Fruit fly (Drosophila melanogaster) whole organism, prepupa: Measurements from ENCODE around the gene CG14957.

Experiments used
- Blimp-1 ChIP-seq: fragments of 200-800 bp; sonication (Bioruptor generic); optimal IDR thresholded peaks from 3 replicates; lab custom pipeline; 2017; ENCODE audit warnings: missing biosample characterization, missing genetic modification characterization, mild to moderate bottlenecking, moderate library complexity, missing genetic modification reagents
- CG10631 ChIP-seq: fragments of 200-800 bp; sonication (Bioruptor generic); optimal IDR thresholded peaks from 2 replicates; lab custom pipeline; 2016; ENCODE audit warnings: missing biosample characterization, missing genetic modification characterization
- CG10669 ChIP-seq: fragments of 200-800 bp; sonication (Bioruptor generic); optimal IDR thresholded peaks from 3 replicates; lab custom pipeline; 2018; ENCODE audit warnings: missing biosample characterization, mild to moderate bottlenecking, missing genetic modification characterization, moderate library complexity
- CG11762 ChIP-seq: fragments of 200-800 bp; sonication (Bioruptor generic); optimal IDR thresholded peaks from 3 replicates; lab custom pipeline; 2016; ENCODE audit warnings: missing biosample characterization, missing genetic modification characterization; ENCODE audit not compliant: insufficient read depth
- CG11902 ChIP-seq: fragments of 200-800 bp; sonication (Bioruptor generic); optimal IDR thresholded peaks from 3 replicates; lab custom pipeline; 2016; ENCODE audit warnings: missing biosample characterization, missing genetic modification characterization
- CG15336 ChIP-seq: fragments of 200-800 bp; sonication (Bioruptor generic); IDR thresholded peaks from 2 replicates; pipeline ENCODE4 v1.3.6; 2022; ENCODE audit warnings: missing biosample characterization, missing genetic modification characterization
- CG1621 ChIP-seq: fragments of 200-800 bp; sonication (Bioruptor generic); optimal IDR thresholded peaks from 3 replicates; lab custom pipeline; 2018; ENCODE audit warnings: missing biosample characterization, mild to moderate bottlenecking, missing genetic modification characterization
- CG16779 ChIP-seq: fragments of 200-800 bp; sonication (Bioruptor generic); optimal IDR thresholded peaks from 3 replicates; lab custom pipeline; 2017; ENCODE audit warnings: missing biosample characterization, mild to moderate bottlenecking, missing genetic modification characterization
- CG3032 ChIP-seq: fragments of 200-800 bp; optimal IDR thresholded peaks from 2 replicates; lab custom pipeline; 2019; ENCODE audit warnings: missing biosample characterization, mild to moderate bottlenecking, missing genetic modification characterization, moderate library complexity
- CG31627 ChIP-seq: fragments of 200-800 bp; sonication (Bioruptor generic); optimal IDR thresholded peaks from 3 replicates; lab custom pipeline; 2016; ENCODE audit warnings: missing biosample characterization, missing genetic modification characterization
- CG32006 ChIP-seq: fragments of 200-800 bp; sonication (Bioruptor generic); optimal IDR thresholded peaks from 3 replicates; lab custom pipeline; 2017; ENCODE audit warnings: missing biosample characterization, mild to moderate bottlenecking, missing genetic modification characterization
- CG34406 ChIP-seq: fragments of 200-800 bp; sonication (Bioruptor generic); optimal IDR thresholded peaks from 3 replicates; lab custom pipeline; 2016; ENCODE audit warnings: missing biosample characterization, missing genetic modification characterization
- CG3919 ChIP-seq: fragments of 200-800 bp; sonication (Bioruptor generic); optimal IDR thresholded peaks from 3 replicates; lab custom pipeline; 2016; ENCODE audit warnings: missing biosample characterization, missing genetic modification characterization
- CG4318 ChIP-seq: fragments of 200-800 bp; sonication (Bioruptor generic); optimal IDR thresholded peaks from 3 replicates; lab custom pipeline; 2017; ENCODE audit warnings: missing biosample characterization, mild to moderate bottlenecking, missing genetic modification characterization
- CG6792 ChIP-seq: fragments of 200-800 bp; sonication (Bioruptor generic); optimal IDR thresholded peaks from 3 replicates; lab custom pipeline; 2016; ENCODE audit warnings: missing biosample characterization, missing genetic modification characterization
- CG6808 ChIP-seq: fragments of 200-800 bp; sonication (Bioruptor generic); optimal IDR thresholded peaks from 3 replicates; lab custom pipeline; 2017; ENCODE audit warnings: missing biosample characterization, missing genetic modification characterization, mild to moderate bottlenecking, moderate library complexity, missing genetic modification reagents
- CG6854 ChIP-seq: fragments of 200-800 bp; sonication (Bioruptor generic); optimal IDR thresholded peaks from 2 replicates; lab custom pipeline; 2017; ENCODE audit warnings: missing biosample characterization, mild to moderate bottlenecking, missing genetic modification characterization
- CG7368 ChIP-seq: fragments of 200-800 bp; sonication (Bioruptor generic); optimal IDR thresholded peaks from 3 replicates; lab custom pipeline; 2016; ENCODE audit warnings: missing biosample characterization, missing genetic modification characterization
- CG8119 ChIP-seq: fragments of 200-800 bp; sonication (Bioruptor generic); IDR thresholded peaks from 3 replicates; pipeline ENCODE4 v1.3.6; 2022; ENCODE audit warnings: missing biosample characterization, missing genetic modification characterization
- CG9139 ChIP-seq: fragments of 200-800 bp; sonication (Bioruptor generic); optimal IDR thresholded peaks from 3 replicates; lab custom pipeline; 2017; ENCODE audit warnings: missing biosample characterization, mild to moderate bottlenecking, missing genetic modification characterization
- Eip75B ChIP-seq: fragments of 200-800 bp; sonication (Bioruptor generic); optimal IDR thresholded peaks from 3 replicates; lab custom pipeline; 2016; ENCODE audit warnings: missing biosample characterization, missing genetic modification characterization
- Eip78C ChIP-seq: fragments of 200-800 bp; sonication (Bioruptor generic); peaks from one replicate; lab custom pipeline; 2016; ENCODE audit warnings: missing biosample characterization, missing genetic modification characterization
- Eip93F ChIP-seq: fragments of 200-800 bp; sonication (Bioruptor generic); optimal IDR thresholded peaks from 2 replicates; lab custom pipeline; 2016; ENCODE audit warnings: missing biosample characterization, mild to moderate bottlenecking, missing genetic modification characterization
- Ets21C ChIP-seq: fragments of 200-800 bp; sonication (Bioruptor generic); optimal IDR thresholded peaks from 3 replicates; lab custom pipeline; 2016; ENCODE audit warnings: missing biosample characterization, missing genetic modification characterization
- Ets96B ChIP-seq: fragments of 200-800 bp; optimal IDR thresholded peaks from 2 replicates; lab custom pipeline; 2019; ENCODE audit warnings: missing biosample characterization, mild to moderate bottlenecking, missing genetic modification characterization, moderate library complexity
- Gug ChIP-seq: fragments of 200-800 bp; sonication (Bioruptor generic); IDR thresholded peaks from 2 replicates; pipeline ENCODE4 v1.3.6; 2022; ENCODE audit warnings: missing biosample characterization, missing genetic modification characterization
- Met ChIP-seq: fragments of 200-800 bp; sonication (Bioruptor generic); optimal IDR thresholded peaks from 3 replicates; lab custom pipeline; 2016; ENCODE audit warnings: missing biosample characterization, missing genetic modification characterization
- Sox14 ChIP-seq: fragments of 200-800 bp; sonication (Bioruptor generic); optimal IDR thresholded peaks from 3 replicates; lab custom pipeline; 2016; ENCODE audit warnings: missing biosample characterization, missing genetic modification characterization
- Sox15 ChIP-seq: fragments of 200-800 bp; sonication (Bioruptor generic); optimal IDR thresholded peaks from 3 replicates; lab custom pipeline; 2016; ENCODE audit warnings: missing biosample characterization, missing genetic modification characterization
- achi ChIP-seq: fragments of 200-800 bp; sonication (Bioruptor generic); optimal IDR thresholded peaks from 3 replicates; lab custom pipeline; 2016; ENCODE audit warnings: missing biosample characterization, missing genetic modification characterization
- acj6 ChIP-seq: fragments of 200-800 bp; sonication (Bioruptor generic); optimal IDR thresholded peaks from 3 replicates; lab custom pipeline; 2016; ENCODE audit warnings: missing biosample characterization, missing genetic modification characterization
- cyc ChIP-seq: fragments of 200-800 bp; sonication (Bioruptor generic); optimal IDR thresholded peaks from 3 replicates; lab custom pipeline; 2016; ENCODE audit warnings: missing biosample characterization, missing genetic modification characterization
- dac ChIP-seq: fragments of 200-800 bp; sonication (Bioruptor generic); optimal IDR thresholded peaks from 2 replicates; lab custom pipeline; 2017; ENCODE audit warnings: missing biosample characterization, mild to moderate bottlenecking, missing genetic modification characterization
- eg ChIP-seq: fragments of 200-800 bp; sonication (Bioruptor generic); IDR thresholded peaks from 3 replicates; pipeline ENCODE4 v1.3.6; 2022; ENCODE audit warnings: missing biosample characterization, missing genetic modification characterization
- esn ChIP-seq: fragments of 200-800 bp; sonication (Bioruptor generic); optimal IDR thresholded peaks from 2 replicates; lab custom pipeline; 2016; ENCODE audit warnings: missing biosample characterization, mild to moderate bottlenecking, missing genetic modification characterization, moderate library complexity
- fd59A ChIP-seq: fragments of 200-800 bp; sonication (Bioruptor generic); optimal IDR thresholded peaks from 2 replicates; lab custom pipeline; 2017; ENCODE audit warnings: missing biosample characterization, mild to moderate bottlenecking, missing genetic modification characterization, missing genetic modification reagents
- fd85E ChIP-seq: fragments of 200-800 bp; sonication (Bioruptor generic); optimal IDR thresholded peaks from 3 replicates; lab custom pipeline; 2016; ENCODE audit warnings: missing biosample characterization, missing genetic modification characterization
- fkh ChIP-seq: fragments of 200-800 bp; sonication (Bioruptor generic); optimal IDR thresholded peaks from 3 replicates; lab custom pipeline; 2017; ENCODE audit warnings: missing biosample characterization, mild to moderate bottlenecking, missing genetic modification characterization, moderate library complexity
- lz ChIP-seq: fragments of 200-800 bp; sonication (Bioruptor generic); optimal IDR thresholded peaks from 3 replicates; lab custom pipeline; 2016; ENCODE audit warnings: missing biosample characterization, missing genetic modification characterization
- net ChIP-seq: fragments of 200-800 bp; sonication (Bioruptor generic); optimal IDR thresholded peaks from 3 replicates; lab custom pipeline; 2016; ENCODE audit warnings: missing biosample characterization, missing genetic modification characterization
- pdm3 ChIP-seq: fragments of 200-800 bp; sonication (Bioruptor generic); optimal IDR thresholded peaks from 3 replicates; lab custom pipeline; 2016; ENCODE audit warnings: missing biosample characterization, missing genetic modification characterization
- spab ChIP-seq: fragments of 200-800 bp; sonication (Bioruptor generic); optimal IDR thresholded peaks from 2 replicates; lab custom pipeline; 2017; ENCODE audit warnings: missing biosample characterization, mild to moderate bottlenecking, missing genetic modification characterization, missing genetic modification reagents
- ss ChIP-seq, 2 experiments: fragments of 200-800 bp; sonication (Bioruptor generic); optimal IDR thresholded peaks; 2 replicates in 1 of 2; 3 replicates in 1 of 2; lab custom pipeline; 2017 to 2018; ENCODE audit warnings: mild to moderate bottlenecking in 2 of 2, missing biosample characterization in 2 of 2, missing genetic modification characterization in 2 of 2, moderate library complexity in 1 of 2
- svp ChIP-seq: fragments of 200-800 bp; sonication (Bioruptor generic); peaks from one replicate; lab custom pipeline; 2016; ENCODE audit warnings: missing biosample characterization, missing genetic modification characterization
- topi ChIP-seq: fragments of 200-800 bp; sonication (Bioruptor generic); optimal IDR thresholded peaks from 3 replicates; lab custom pipeline; 2016; ENCODE audit warnings: missing biosample characterization, missing genetic modification characterization
- vri ChIP-seq: fragments of 200-800 bp; sonication (Bioruptor generic); optimal IDR thresholded peaks from 3 replicates; lab custom pipeline; 2016; ENCODE audit warnings: missing biosample characterization, mild to moderate bottlenecking, missing genetic modification characterization

CG14957 gene

DNA sequence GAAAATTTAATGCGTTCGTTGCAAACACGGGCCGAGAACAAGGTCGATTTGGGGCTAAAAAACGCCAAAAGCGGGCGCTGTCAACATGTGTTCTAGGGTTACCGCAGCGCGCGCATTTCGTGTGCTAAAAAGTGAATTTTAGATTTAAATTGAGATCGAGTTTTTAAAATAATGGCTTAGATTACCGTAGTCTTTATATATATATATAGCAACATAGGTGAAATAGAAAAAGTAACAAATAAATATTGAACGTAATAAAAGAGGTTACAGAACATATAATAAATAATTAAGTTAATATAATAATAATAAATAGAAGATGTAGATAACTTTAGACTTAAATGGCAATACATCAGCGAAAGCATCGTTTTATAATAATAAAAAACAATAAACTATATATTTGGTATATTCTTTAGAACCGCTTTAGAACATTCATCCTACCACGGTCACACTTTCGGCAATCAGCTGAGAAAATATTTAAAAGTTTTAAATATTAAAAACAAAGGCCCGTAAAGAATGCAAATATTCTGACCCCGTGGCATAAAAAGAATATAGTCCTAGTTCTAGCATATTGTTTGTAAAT, 43.9 kb upstream of the CG14957 start, which contains the start of the genes CG11537 and Alg2 (continued):
- no peak for TF ChIP-seq dac
- TF ChIP-seq CG6808 (GFP tag; lab: Kevin White, UChicago): no peak
- no peak for TF ChIP-seq pdm3 (GFP tag; lab: Kevin White, UChicago)
- no peak for TF ChIP-seq Ets21C
- no peak for TF ChIP-seq CG9139 (GFP tag; lab: Kevin White, UChicago)

DNA sequence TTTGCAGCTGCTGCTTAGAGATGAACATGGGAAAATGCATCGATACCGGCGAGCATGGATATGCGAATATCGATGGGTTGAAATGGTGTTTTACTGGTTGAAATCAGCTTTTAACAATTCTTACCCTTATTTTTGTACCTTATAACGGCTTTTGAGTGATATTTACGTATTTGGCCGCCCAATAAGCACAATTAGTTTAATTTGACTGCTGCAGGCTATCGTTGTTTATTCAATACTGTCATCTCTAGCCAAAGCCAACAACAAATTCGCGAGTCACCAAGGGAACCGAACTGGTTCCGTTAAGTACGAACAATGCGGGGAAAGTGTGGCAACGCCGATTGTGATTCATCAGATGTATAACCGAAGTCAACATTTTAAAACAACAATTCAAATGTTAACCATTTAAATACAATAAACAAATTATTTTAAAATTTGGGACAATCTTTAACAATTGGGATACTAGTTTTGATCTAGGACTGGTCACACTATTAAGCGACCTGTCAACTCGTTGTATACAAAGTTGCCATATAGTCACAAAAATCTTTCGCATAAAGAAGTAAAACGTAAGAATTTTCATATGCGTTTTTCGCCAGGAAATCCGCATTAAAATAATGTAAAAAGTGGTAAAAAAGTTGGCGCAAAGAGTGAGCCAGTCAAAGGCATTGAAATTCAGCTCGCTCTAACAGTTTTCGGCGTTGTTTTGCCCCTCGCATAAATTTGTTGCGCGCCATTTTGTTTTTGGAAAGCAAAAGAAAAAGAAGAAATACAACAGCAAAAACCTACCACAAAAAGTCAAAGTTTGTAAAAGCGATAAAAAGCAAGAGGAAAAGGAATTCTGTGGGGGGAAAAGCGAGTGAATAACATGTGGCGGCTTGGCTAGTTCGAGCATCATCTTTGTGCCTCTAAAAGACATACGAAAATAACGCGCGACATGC, 39.0 kb upstream of the CG14957 start, which contains the start of the genes Usp5 and BtbVII:
TSS of gene Usp5 (minus strand) at position 234 of the 935 bp plus-strand sequence.
TSS of gene BtbVII (plus strand) at position 522 of the 935 bp plus-strand sequence.
- no peak for TF ChIP-seq CG10669
- TF ChIP-seq CG1621 (tag; lab: Kevin White, UChicago): peak; percentile 18
- no peak for TF ChIP-seq dac
- peak; percentile 19 for TF ChIP-seq vri (GFP tag; lab: Kevin White, UChicago)
- peak; percentile 60 for TF ChIP-seq Sox14 (GFP tag; lab: Kevin White, UChicago)
- peak; percentile 17 for TF ChIP-seq CG16779 (tag; lab: Kevin White, UChicago)
- TF ChIP-seq fd85E (GFP tag; lab: Kevin White, UChicago): no peak
- peak; percentile 81 for TF ChIP-seq svp (GFP tag; lab: Kevin White, UChicago)
- peak; percentile 48 for TF ChIP-seq CG6792
- peak; percentile 6 for TF ChIP-seq spab (GFP tag; lab: Kevin White, UChicago)
- TF ChIP-seq CG6808 (GFP tag; lab: Kevin White, UChicago): peak; percentile 55
- no peak for TF ChIP-seq CG10631 (GFP tag; lab: Kevin White, UChicago)
- peak; percentile 62 for TF ChIP-seq Eip75B (GFP tag; lab: Kevin White, UChicago)
- TF ChIP-seq Ets96B: peak; percentile 31
- TF ChIP-seq fd59A (GFP tag; lab: Kevin White, UChicago): peak; percentile 20
- TF ChIP-seq cyc: peak; percentile 31
- TF ChIP-seq ss (GFP tag; optimal IDR thresholded peaks at IDR 0.05; lab: Kevin White, UChicago): peak in 1 of 2 experiments; percentile 66
- TF ChIP-seq CG6854 (GFP tag; lab: Kevin White, UChicago): no peak
- TF ChIP-seq CG31627 (GFP tag; lab: Kevin White, UChicago): peak; percentile 72
- no peak for TF ChIP-seq CG11902
- peak; percentile 94 for TF ChIP-seq fkh (GFP tag; lab: Kevin White, UChicago)
- peak; percentile 51 for TF ChIP-seq net (GFP tag; lab: Kevin White, UChicago)
- TF ChIP-seq CG34406: peak; percentile 55
- TF ChIP-seq CG8119 (GFP tag; lab: Robert Waterston, UW): peak; percentile 36; the same call in 1 of the 3 replicates
- TF ChIP-seq Eip93F (GFP tag; lab: Kevin White, UChicago): no peak
- peak; percentile 72 for TF ChIP-seq esn
- TF ChIP-seq CG4318 (GFP tag; lab: Kevin White, UChicago): no peak
- TF ChIP-seq eg (GFP tag; lab: Robert Waterston, UW): 0 out of 3 replicates have a peak, but pooled peaks have one; percentile 10
- TF ChIP-seq topi: peak; percentile 49
- no peak for TF ChIP-seq Blimp-1 (GFP tag; lab: Kevin White, UChicago)
- TF ChIP-seq CG7368: no peak
- peak; percentile 79 for TF ChIP-seq lz (GFP tag; lab: Kevin White, UChicago)
- 0 out of 2 replicates have a peak, but pooled peaks have one; percentile 14 for TF ChIP-seq CG15336 (GFP tag; lab: Robert Waterston, UW)
- peak; percentile 29 for TF ChIP-seq CG32006 (GFP tag; lab: Kevin White, UChicago)
- TF ChIP-seq Ets21C: peak; percentile 60
- peak; percentile 68 for TF ChIP-seq Met (GFP tag; lab: Kevin White, UChicago)
- TF ChIP-seq Sox15: peak; percentile 6
- peak; percentile 39 for TF ChIP-seq CG3032 (tag; lab: Kevin White, UChicago)
- peak; percentile 52 for TF ChIP-seq achi (GFP tag; lab: Kevin White, UChicago)
- peak; percentile 53 for TF ChIP-seq Gug (GFP tag; lab: Robert Waterston, UW)
- TF ChIP-seq Eip78C (GFP tag; lab: Kevin White, UChicago): peak; percentile 91
- peak; percentile 70 for TF ChIP-seq acj6 (GFP tag; lab: Kevin White, UChicago)
- TF ChIP-seq CG3919 (GFP tag; lab: Kevin White, UChicago): peak; percentile 43
- no peak for TF ChIP-seq CG11762 (GFP tag; lab: Kevin White, UChicago)
